Worm (Caenorhabditis elegans): Measurements from ENCODE around the gene srt-48.

DNA sequence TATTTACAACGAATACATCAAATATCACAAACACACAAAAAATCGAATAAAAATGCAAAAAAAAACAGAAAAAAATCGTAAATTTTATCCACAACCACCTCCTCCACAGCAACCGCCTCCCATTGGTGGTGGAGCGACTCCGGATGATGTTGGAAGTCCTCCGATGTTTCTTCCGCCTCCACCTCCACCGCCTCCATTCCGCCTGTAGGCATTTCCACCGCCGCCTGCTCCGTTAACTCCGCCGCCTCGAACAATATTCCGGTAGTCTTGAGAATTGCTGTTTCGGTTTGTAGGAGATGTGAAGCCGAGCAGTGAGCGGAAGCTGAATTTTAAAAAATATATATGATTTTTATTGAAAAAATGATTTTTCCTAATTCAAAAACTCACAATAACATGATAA lies 40.3 kb downstream of the srt-48 start:
- TF ChIP-seq lin-40 (tag; optimal IDR thresholded peaks at IDR 0.05), result no peak
- no peak for TF ChIP-seq mxl-1 (tag; optimal IDR thresholded peaks at IDR 0.05)
- TF ChIP-seq let-607 (tag; optimal IDR thresholded peaks at IDR 0.05), result no peak
- TF ChIP-seq lsy-27 (tag; optimal IDR thresholded peaks at IDR 0.05; ENCODE audit: borderline replicate concordance, insufficient read depth), result no peak
- TF ChIP-seq cebp-2 (GFP tag; IDR thresholded peaks at IDR 0.05), result no peak
- TF ChIP-seq dox-1 (GFP tag; IDR thresholded peaks at IDR 0.05), result no peak
- TF ChIP-seq nhr-120 (GFP tag; IDR thresholded peaks at IDR 0.05), result no peak
- no peak for TF ChIP-seq ztf-3 (GFP tag; optimal IDR thresholded peaks at IDR 0.05)
- TF ChIP-seq lsl-1 (GFP tag; optimal IDR thresholded peaks at IDR 0.05), result no peak
- no peak for TF ChIP-seq dpl-1 (GFP tag; optimal IDR thresholded peaks at IDR 0.05)
- TF ChIP-seq unc-62 (GFP tag; optimal IDR thresholded peaks at IDR 0.05), result no peak
- TF ChIP-seq hsf-1 (GFP tag; IDR thresholded peaks at IDR 0.05), result no peak
- TF ChIP-seq snpc-4 (GFP tag; optimal IDR thresholded peaks at IDR 0.05), result no peak
- TF ChIP-seq snpc-4 (tag; optimal IDR thresholded peaks at IDR 0.05), result no peak
